Worm (Caenorhabditis elegans) whole organism, L4 larva: ENCODE results near the gene F07A11.4.

ENCODE experiments used
- F26F4.8 ChIP-seq: fragments of 200-800 bp; sonication (Bioruptor generic); conservative IDR thresholded peaks from 2 replicates; pipeline ENCODE4 v1.3.6; 2022; ENCODE audit warnings: missing genetic modification characterization, missing compliant biosample characterization
- F37D6.2 ChIP-seq: sonication (generic microtip); optimal IDR thresholded peaks from 2 replicates; lab custom pipeline; 2016; ENCODE audit warnings: mild to moderate bottlenecking, missing genetic modification characterization, missing compliant biosample characterization
- F44E2.7 ChIP-seq: fragments of 200-800 bp; sonication (Bioruptor generic); IDR thresholded peaks from 2 replicates; pipeline ENCODE4 v2.1.2; 2022; ENCODE audit warnings: missing genetic modification characterization, missing compliant biosample characterization
- T20F7.1 ChIP-seq: fragments of 200-800 bp; sonication (Bioruptor generic); optimal IDR thresholded peaks from 2 replicates; lab custom pipeline; 2018; ENCODE audit warnings: mild to moderate bottlenecking, missing genetic modification characterization, missing compliant biosample characterization
- T26A8.4 ChIP-seq: fragments of 200-800 bp; sonication (Bioruptor generic); IDR thresholded peaks from 2 replicates; pipeline ENCODE4 v1.3.6; 2022; ENCODE audit warnings: missing genetic modification characterization, missing compliant biosample characterization
- Y105C5A.15 ChIP-seq: fragments of 200-800 bp; sonication (Bioruptor generic); IDR thresholded peaks from 2 replicates; pipeline ENCODE4 v1.3.6; 2022; ENCODE audit warnings: missing genetic modification characterization, missing compliant biosample characterization
- Y75B8A.6 ChIP-seq: fragments of 200-800 bp; sonication (Bioruptor generic); IDR thresholded peaks from 2 replicates; pipeline ENCODE4 v1.3.6; 2022; ENCODE audit warnings: missing genetic modification reagents, missing genetic modification characterization, missing compliant biosample characterization
- ZK337.2 ChIP-seq: fragments of 200-800 bp; sonication (Bioruptor generic); IDR thresholded peaks from 2 replicates; pipeline ENCODE4 v1.3.6; 2022; ENCODE audit warnings: missing genetic modification reagents, missing genetic modification characterization, missing compliant biosample characterization
- aha-1 ChIP-seq: fragments of 150-350 bp; peaks from one replicate; lab custom pipeline; 2014; ENCODE audit warnings: missing biosample characterization, missing genetic modification characterization
- ama-1 ChIP-seq: fragments of 150-350 bp; optimal IDR thresholded peaks from 2 replicates; lab custom pipeline; 2014; ENCODE audit warnings: inconsistent platforms, mixed read lengths
- ceh-28 ChIP-seq: fragments of 150-350 bp; optimal IDR thresholded peaks from 2 replicates; lab custom pipeline; 2014; ENCODE audit warnings: missing biosample characterization, missing genetic modification reagents, missing genetic modification characterization
- ceh-32 ChIP-seq: sonication (generic microtip); optimal IDR thresholded peaks from 2 replicates; lab custom pipeline; 2016; ENCODE audit warnings: mild to moderate bottlenecking, missing genetic modification characterization, missing compliant biosample characterization; ENCODE audit not compliant: poor library complexity
- cey-2 ChIP-seq: sonication (generic microtip); optimal IDR thresholded peaks from 3 replicates; lab custom pipeline; 2017; ENCODE audit warnings: missing genetic modification characterization, mild to moderate bottlenecking, missing compliant biosample characterization, antibody characterized with exemption, borderline replicate concordance; ENCODE audit not compliant: insufficient read depth
- daf-16 ChIP-seq, 3 experiments: sonication (generic microtip); optimal IDR thresholded peaks; 2 replicates each; lab custom pipeline; 2016 to 2017; ENCODE audit warnings: missing genetic modification characterization in 3 of 3, missing genetic modification reagents in 3 of 3, mild to moderate bottlenecking in 2 of 3, missing compliant biosample characterization in 2 of 3, missing biosample characterization in 1 of 3, moderate library complexity in 1 of 3
- daf-8 ChIP-seq: fragments of 200-800 bp; sonication (Bioruptor generic); IDR thresholded peaks from 2 replicates; pipeline ENCODE4 v1.3.6; 2022; ENCODE audit warnings: missing genetic modification characterization, missing compliant biosample characterization
- dmd-6 ChIP-seq: fragments of 200-800 bp; sonication (Bioruptor generic); IDR thresholded peaks from 2 replicates; pipeline ENCODE4 v1.3.6; 2022; ENCODE audit warnings: missing genetic modification reagents, missing genetic modification characterization, missing compliant biosample characterization
- dmd-9 ChIP-seq: fragments of 200-800 bp; sonication (Bioruptor generic); IDR thresholded peaks from 2 replicates; pipeline ENCODE4 v1.3.6; 2022; ENCODE audit warnings: missing genetic modification reagents, missing genetic modification characterization, missing compliant biosample characterization
- dpl-1 ChIP-seq: fragments of 150-350 bp; optimal IDR thresholded peaks from 2 replicates; lab custom pipeline; 2014; ENCODE audit warnings: missing biosample characterization, missing genetic modification reagents, missing genetic modification characterization
- dve-1 ChIP-seq: sonication (generic microtip); optimal IDR thresholded peaks from 2 replicates; lab custom pipeline; 2017; ENCODE audit warnings: antibody characterized with exemption, mild to moderate bottlenecking, missing genetic modification characterization, missing compliant biosample characterization; ENCODE audit not compliant: insufficient read depth
- egl-43 ChIP-seq: fragments of 200-800 bp; sonication (Bioruptor generic); IDR thresholded peaks from 2 replicates; pipeline ENCODE4 v1.3.6; 2022; ENCODE audit warnings: missing genetic modification reagents, missing genetic modification characterization, missing compliant biosample characterization
- fkh-10 ChIP-seq: fragments of 150-350 bp; optimal IDR thresholded peaks from 2 replicates; lab custom pipeline; 2014; ENCODE audit warnings: missing biosample characterization, missing genetic modification reagents, missing genetic modification characterization
- gei-8 ChIP-seq: fragments of 200-800 bp; sonication (Bioruptor generic); optimal IDR thresholded peaks from 2 replicates; lab custom pipeline; 2018; ENCODE audit warnings: mild to moderate bottlenecking, missing genetic modification characterization, missing compliant biosample characterization
- hlh-11 ChIP-seq: fragments of 200-800 bp; sonication (Bioruptor generic); optimal IDR thresholded peaks from 2 replicates; lab custom pipeline; 2018; ENCODE audit warnings: mild to moderate bottlenecking, missing genetic modification characterization, missing compliant biosample characterization
- hmg-1.1 ChIP-seq: fragments of 200-800 bp; sonication (Bioruptor generic); IDR thresholded peaks from 2 replicates; pipeline ENCODE4 v1.3.6; 2022; ENCODE audit warnings: missing genetic modification reagents, missing genetic modification characterization, missing compliant biosample characterization
- lin-1 ChIP-seq: fragments of 200-800 bp; sonication (Bioruptor generic); IDR thresholded peaks from 2 replicates; pipeline ENCODE4 v1.3.6; 2022; ENCODE audit warnings: missing genetic modification reagents, missing genetic modification characterization, missing compliant biosample characterization
- lin-13 ChIP-seq: fragments of 150-350 bp; optimal IDR thresholded peaks from 2 replicates; lab custom pipeline; 2014; ENCODE audit warnings: missing biosample characterization, missing genetic modification reagents, missing genetic modification characterization
- lin-15B ChIP-seq: fragments of 150-350 bp; sonication (generic microtip); optimal IDR thresholded peaks from 3 replicates; lab custom pipeline; 2014; ENCODE audit warnings: missing biosample characterization, missing genetic modification characterization
- lir-3 ChIP-seq: sonication (generic microtip); optimal IDR thresholded peaks from 2 replicates; lab custom pipeline; 2016; ENCODE audit warnings: mild to moderate bottlenecking, missing genetic modification characterization, missing compliant biosample characterization
- madf-9 ChIP-seq: fragments of 200-800 bp; sonication (Bioruptor generic); conservative IDR thresholded peaks from 2 replicates; pipeline ENCODE4 v1.3.6; 2022; ENCODE audit warnings: missing genetic modification reagents, missing genetic modification characterization, missing compliant biosample characterization
- mdt-29 ChIP-seq: fragments of 200-800 bp; sonication (Bioruptor generic); IDR thresholded peaks from 2 replicates; pipeline ENCODE4 v1.3.6; 2022; ENCODE audit warnings: missing genetic modification reagents, missing genetic modification characterization, missing compliant biosample characterization
- mep-1 ChIP-seq: fragments of 150-350 bp; sonication (generic microtip); optimal IDR thresholded peaks from 3 replicates; lab custom pipeline; 2014; ENCODE audit warnings: missing biosample characterization, missing genetic modification characterization
- mes-2 ChIP-seq: sonication (generic microtip); optimal IDR thresholded peaks from 2 replicates; lab custom pipeline; 2016; ENCODE audit warnings: missing genotype, mild to moderate bottlenecking, missing genetic modification characterization, missing compliant biosample characterization; ENCODE audit not compliant: poor library complexity, severe bottlenecking
- mxl-2 ChIP-seq: fragments of 200-800 bp; sonication (Bioruptor generic); conservative IDR thresholded peaks from 2 replicates; pipeline ENCODE4 v1.3.6; 2022; ENCODE audit warnings: missing genetic modification reagents, missing genetic modification characterization, missing compliant biosample characterization
- nhr-10 ChIP-seq: fragments of 150-350 bp; optimal IDR thresholded peaks from 2 replicates; lab custom pipeline; 2014; ENCODE audit warnings: missing biosample characterization, missing genetic modification characterization
- nhr-25 ChIP-seq: sonication (generic microtip); optimal IDR thresholded peaks from 2 replicates; lab custom pipeline; 2017; ENCODE audit warnings: missing genetic modification characterization, mild to moderate bottlenecking, missing compliant biosample characterization, antibody characterized with exemption, moderate library complexity, borderline replicate concordance; ENCODE audit not compliant: insufficient read depth
- nhr-28 ChIP-seq: fragments of 150-350 bp; optimal IDR thresholded peaks from 2 replicates; lab custom pipeline; 2014; ENCODE audit warnings: missing biosample characterization, missing genetic modification characterization
- nhr-41 ChIP-seq: fragments of 200-800 bp; sonication (Bioruptor generic); IDR thresholded peaks from 2 replicates; pipeline ENCODE4 v1.3.6; 2022; ENCODE audit warnings: missing genetic modification reagents, missing genetic modification characterization, missing compliant biosample characterization
- nhr-42 ChIP-seq: fragments of 200-800 bp; sonication (Bioruptor generic); IDR thresholded peaks from 2 replicates; pipeline ENCODE4 v1.3.6; 2022; ENCODE audit warnings: missing genetic modification characterization, missing compliant biosample characterization
- nhr-76 ChIP-seq: fragments of 150-350 bp; optimal IDR thresholded peaks from 2 replicates; lab custom pipeline; 2014; ENCODE audit warnings: missing biosample characterization, missing genetic modification characterization
- nhr-77 ChIP-seq: fragments of 150-350 bp; optimal IDR thresholded peaks from 2 replicates; lab custom pipeline; 2014; ENCODE audit warnings: missing biosample characterization, missing genetic modification characterization
- pha-4 ChIP-seq, 2 experiments: fragments of 150-350 bp in 1 of 2; fragments of 200-800 bp in 1 of 2; sonication (Bioruptor generic) in 1 of 2; IDR thresholded peaks in 1 of 2; optimal IDR thresholded peaks in 1 of 2; 2 replicates each; pipeline versions ENCODE4 v1.3.6 to Lab custom; 2014 to 2022; ENCODE audit warnings: missing genetic modification characterization in 2 of 2, missing genetic modification reagents in 2 of 2, missing biosample characterization in 1 of 2, missing compliant biosample characterization in 1 of 2
- pqm-1 ChIP-seq: sonication (generic microtip); optimal IDR thresholded peaks from 2 replicates; lab custom pipeline; 2017; ENCODE audit warnings: missing biosample characterization, missing genetic modification characterization
- sdz-12 ChIP-seq: fragments of 200-800 bp; sonication (Bioruptor generic); optimal IDR thresholded peaks from 2 replicates; lab custom pipeline; 2018; ENCODE audit warnings: mild to moderate bottlenecking, missing genetic modification characterization, missing compliant biosample characterization
- snpc-1.2 ChIP-seq: fragments of 200-800 bp; sonication (Bioruptor generic); IDR thresholded peaks from 2 replicates; pipeline ENCODE4 v1.3.6; 2022; ENCODE audit warnings: missing genetic modification reagents, missing genetic modification characterization, missing compliant biosample characterization
- spr-1 ChIP-seq: sonication (generic microtip); optimal IDR thresholded peaks from 2 replicates; lab custom pipeline; 2016; ENCODE audit warnings: mild to moderate bottlenecking, missing genetic modification characterization, missing compliant biosample characterization
- tra-1 ChIP-seq: fragments of 200-800 bp; sonication (Bioruptor generic); IDR thresholded peaks from 2 replicates; pipeline ENCODE4 v1.3.6; 2022; ENCODE audit warnings: missing genetic modification reagents, missing genetic modification characterization, missing compliant biosample characterization
- zag-1 ChIP-seq: fragments of 150-350 bp; optimal IDR thresholded peaks from 2 replicates; lab custom pipeline; 2014; ENCODE audit warnings: missing biosample characterization, missing genetic modification characterization
- zfp-2 ChIP-seq: sonication (generic microtip); optimal IDR thresholded peaks from 2 replicates; lab custom pipeline; 2016; ENCODE audit warnings: mild to moderate bottlenecking, missing genetic modification characterization, missing compliant biosample characterization
- zfp-3 ChIP-seq: fragments of 200-800 bp; sonication (Bioruptor generic); conservative IDR thresholded peaks from 2 replicates; pipeline ENCODE4 v1.3.6; 2022; ENCODE audit warnings: missing genetic modification reagents, missing genetic modification characterization, missing compliant biosample characterization
- zip-2 ChIP-seq: fragments of 150-350 bp; optimal IDR thresholded peaks from 2 replicates; lab custom pipeline; 2014; ENCODE audit warnings: missing biosample characterization, missing genetic modification characterization
- ztf-11 ChIP-seq: fragments of 150-350 bp; optimal IDR thresholded peaks from 2 replicates; lab custom pipeline; 2014; ENCODE audit warnings: missing biosample characterization, missing genetic modification characterization

F07A11.4 gene

DNA sequence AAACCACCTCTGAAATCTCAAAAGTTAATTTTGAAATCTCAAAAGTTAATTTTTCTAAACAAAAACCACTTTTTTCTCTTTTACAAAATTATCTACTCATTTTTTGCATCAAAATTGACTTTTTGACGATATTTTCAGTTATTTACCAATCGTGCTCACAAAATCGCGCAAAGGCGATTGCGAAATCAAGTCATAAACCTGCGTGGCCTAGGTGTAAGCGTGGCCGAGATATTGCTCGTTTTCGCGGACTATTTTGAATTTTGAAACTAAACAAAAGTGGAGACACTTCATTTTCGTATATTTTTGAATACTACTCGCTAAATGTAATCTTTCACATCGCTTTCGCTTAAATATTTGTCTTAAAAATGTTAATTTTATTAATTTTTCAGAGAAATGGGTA lies 22.5 kb upstream of the F07A11.4 start, which contains the start of gene smc-6:
TSS of gene smc-6 (plus strand) at position 390 of the 400 bp plus-strand sequence.
- TF ChIP-seq madf-9 = no peak
- peak; percentile 56 for TF ChIP-seq aha-1 (tag; lab: Kevin White, UChicago)
- TF ChIP-seq dmd-6 (GFP tag; lab: Robert Waterston, UW) = no peak
- TF ChIP-seq cey-2 (tag; lab: Kevin White, UChicago) = no peak
- TF ChIP-seq zip-2 (tag; lab: Kevin White, UChicago) = no peak
- TF ChIP-seq snpc-1.2 (GFP tag; lab: Robert Waterston, UW) = no peak
- TF ChIP-seq T26A8.4 (GFP tag; lab: Robert Waterston, UW) = no peak
- no peak for TF ChIP-seq mdt-29 (GFP tag; lab: Robert Waterston, UW)
- no peak for TF ChIP-seq lir-3
- no peak for TF ChIP-seq Y75B8A.6
- TF ChIP-seq nhr-28 (tag; lab: Kevin White, UChicago) = peak; percentile 13
- no peak for TF ChIP-seq ZK337.2 (GFP tag; lab: Robert Waterston, UW)
- no peak for TF ChIP-seq lin-15B (tag; lab: Kevin White, UChicago)
- peak; percentile 27 for TF ChIP-seq dve-1
- no peak for TF ChIP-seq nhr-41
- TF ChIP-seq Y105C5A.15 (GFP tag; lab: Robert Waterston, UW) = no peak
- no peak for TF ChIP-seq ztf-11 (tag; lab: Kevin White, UChicago)
- no peak for TF ChIP-seq mxl-2 (GFP tag; lab: Robert Waterston, UW)
- peak; percentile 18 for TF ChIP-seq fkh-10 (GFP tag; lab: Kevin White, UChicago)
- TF ChIP-seq spr-1 (tag; lab: Kevin White, UChicago) = no peak
- TF ChIP-seq nhr-77 = no peak
- TF ChIP-seq nhr-10 (tag; lab: Kevin White, UChicago) = no peak
- TF ChIP-seq ama-1 (lab: Kevin White, UChicago) = no peak
- no peak for TF ChIP-seq nhr-42 (GFP tag; lab: Robert Waterston, UW)
- TF ChIP-seq T20F7.1 (GFP tag; lab: Kevin White, UChicago) = no peak
- TF ChIP-seq lin-1 (GFP tag; lab: Robert Waterston, UW) = no peak
- no peak for TF ChIP-seq pha-4 (GFP tag; IDR thresholded peaks at IDR 0.05; lab: Robert Waterston, UW)
- peak; percentile 47 for TF ChIP-seq pha-4 (tag; optimal IDR thresholded peaks at IDR 0.05; lab: Kevin White, UChicago)
- no peak for TF ChIP-seq pqm-1 (tag; lab: Kevin White, UChicago)
- TF ChIP-seq hmg-1.1 (GFP tag; lab: Robert Waterston, UW) = peak; percentile 40; the same call in 1 of the 2 replicates
- TF ChIP-seq daf-8 (GFP tag; lab: Robert Waterston, UW) = no peak
- TF ChIP-seq egl-43 = no peak
- peak; percentile 65 for TF ChIP-seq dpl-1 (GFP tag; lab: Kevin White, UChicago)
- no peak for TF ChIP-seq tra-1
- TF ChIP-seq sdz-12 (GFP tag; lab: Kevin White, UChicago) = no peak
- TF ChIP-seq F37D6.2 (tag; lab: Kevin White, UChicago) = no peak
- TF ChIP-seq mep-1 (tag; lab: Kevin White, UChicago) = no peak
- TF ChIP-seq zfp-2 (tag; lab: Kevin White, UChicago) = no peak
- no peak for TF ChIP-seq lin-13 (GFP tag; lab: Kevin White, UChicago)
- TF ChIP-seq daf-16 (GFP tag; optimal IDR thresholded peaks at IDR 0.05; lab: Kevin White, UChicago) = no peak
- TF ChIP-seq daf-16 (tag; optimal IDR thresholded peaks at IDR 0.05; lab: Kevin White, UChicago) = peak; percentile 16
- TF ChIP-seq dmd-9 = no peak
- TF ChIP-seq nhr-76 (tag; lab: Kevin White, UChicago) = no peak
- no peak for TF ChIP-seq ceh-28 (tag; lab: Kevin White, UChicago)
- TF ChIP-seq F44E2.7 = no peak
- TF ChIP-seq zag-1 (tag; lab: Kevin White, UChicago) = no peak
- no peak for TF ChIP-seq F26F4.8 (GFP tag; lab: Robert Waterston, UW)
- TF ChIP-seq mes-2 (tag; lab: Kevin White, UChicago) = peak; percentile 83
- TF ChIP-seq gei-8 (GFP tag; lab: Kevin White, UChicago) = no peak
- TF ChIP-seq nhr-25 (tag; lab: Kevin White, UChicago) = no peak
- TF ChIP-seq hlh-11 = no peak
- TF ChIP-seq zfp-3 = no peak
- no peak for TF ChIP-seq ceh-32 (tag; lab: Kevin White, UChicago)
